Fruit fly (Drosophila melanogaster): ENCODE results near the gene CG34267.

- no peak for TF ChIP-seq CG32264 (GFP tag; optimal IDR thresholded peaks at IDR 0.05)
- TF ChIP-seq br (GFP tag; optimal IDR thresholded peaks at IDR 0.05), result no peak
- no peak for TF ChIP-seq Dfd (GFP tag; optimal IDR thresholded peaks at IDR 0.05)
- TF ChIP-seq Hr78 (GFP tag; optimal IDR thresholded peaks at IDR 0.05), result no peak
- TF ChIP-seq pan (optimal IDR thresholded peaks at IDR 0.05), result no peak
- no peak for TF ChIP-seq tai (GFP tag; optimal IDR thresholded peaks at IDR 0.05)
- TF ChIP-seq Rel (GFP tag; optimal IDR thresholded peaks at IDR 0.05), result no peak
- TF ChIP-seq Rel (tag; optimal IDR thresholded peaks at IDR 0.05), result no peak
- no peak for TF ChIP-seq Abd-B (GFP tag; optimal IDR thresholded peaks at IDR 0.05)
- no peak for TF ChIP-seq psq (GFP tag; optimal IDR thresholded peaks at IDR 0.05)
- TF ChIP-seq ey (GFP tag; optimal IDR thresholded peaks at IDR 0.05), result no peak
- no peak for TF ChIP-seq dl (GFP tag; optimal IDR thresholded peaks at IDR 0.05; ENCODE audit: insufficient read depth in 1 of 2, partially characterized antibody in 2 of 2)
- TF ChIP-seq HLH106 (tag; optimal IDR thresholded peaks at IDR 0.05), result no peak
- no peak for TF ChIP-seq jim (GFP tag; optimal IDR thresholded peaks at IDR 0.05)
These were observed 27.2 kb downstream of the CG34267 start for dm6 chr3L:473064-473463.

All from whole organism, wandering third instar larva.